Worm (Caenorhabditis elegans): ENCODE data around the gene zipt-16.

zipt-16 gene

DNA sequence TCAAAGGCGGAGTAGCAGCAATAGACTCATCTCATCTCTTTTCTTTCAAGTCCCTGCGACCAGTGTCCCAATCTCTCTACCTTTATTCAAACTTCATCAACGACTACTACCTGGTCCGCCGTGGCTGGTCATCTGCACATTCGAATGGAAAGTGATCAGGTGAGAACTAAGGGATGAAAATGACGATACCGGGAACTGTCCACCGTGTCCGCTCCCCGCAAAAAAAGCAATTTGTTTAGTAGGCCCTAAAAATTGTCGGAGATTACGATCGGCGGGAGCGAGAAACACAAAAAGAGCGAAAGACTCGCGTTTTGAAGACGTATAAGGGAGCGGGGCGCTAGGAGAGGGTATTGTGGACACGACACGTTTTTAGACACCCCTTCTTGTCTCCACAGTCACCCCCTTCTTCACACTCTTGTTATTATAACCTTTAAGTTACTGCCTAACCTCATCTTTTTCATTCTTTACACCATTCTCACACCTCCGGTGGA, at the start of gene zipt-16:
Gene zipt-16, plus strand, starts transcription at position 51 of the 491 bp plus-strand sequence.
- TF ChIP-seq F44E2.7 (GFP tag; IDR thresholded peaks at IDR 0.05) (no peak), ztf-11 (tag; optimal IDR thresholded peaks at IDR 0.05) (no peak), php-3 (GFP tag; IDR thresholded peaks at IDR 0.05) (no peak), egl-43 (GFP tag; IDR thresholded peaks at IDR 0.05) (no peak), dmd-6 (GFP tag; IDR thresholded peaks at IDR 0.05) (no peak), mxl-3 (GFP tag; optimal IDR thresholded peaks at IDR 0.05) (no peak), lsy-2 (tag; optimal IDR thresholded peaks at IDR 0.05) (no peak), madf-9 (GFP tag; conservative IDR thresholded peaks at IDR 0.05) (no peak), mdl-1 (tag; optimal IDR thresholded peaks at IDR 0.05) (no peak), unc-130 (GFP tag; optimal IDR thresholded peaks at IDR 0.05) (no peak), jun-1 (tag; optimal IDR thresholded peaks at IDR 0.05) (no peak), hlh-11 (tag; optimal IDR thresholded peaks at IDR 0.05) (no peak), nhr-102 (tag; optimal IDR thresholded peaks at IDR 0.05) (no peak)

DNA sequence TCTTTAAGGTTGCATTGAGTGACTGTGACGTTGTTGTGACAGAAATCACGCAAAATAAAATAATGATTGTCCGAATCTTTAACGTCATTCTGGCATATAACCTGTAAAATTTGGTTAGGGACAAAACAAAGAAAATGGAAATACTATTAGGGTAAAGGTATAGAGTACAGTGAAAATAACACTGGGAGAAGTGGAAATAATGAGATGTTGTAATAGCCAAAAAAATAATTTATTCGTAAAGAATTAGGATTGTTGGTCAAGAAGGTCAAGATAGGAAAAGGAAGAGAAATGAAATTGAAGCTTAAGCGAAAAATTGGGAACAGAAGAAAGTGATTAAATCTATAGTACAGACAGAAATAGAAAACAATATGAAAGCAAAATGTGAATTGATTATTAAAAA, 47.8 kb upstream of the zipt-16 start, which contains the start of gene deg-3:
Gene deg-3, minus strand, starts transcription at position 101 of the 400 bp plus-strand sequence.
- no peak for TF ChIP-seq nhr-42 (GFP tag; IDR thresholded peaks at IDR 0.05)
- no peak for TF ChIP-seq egl-27 (tag; optimal IDR thresholded peaks at IDR 0.05)
- TF ChIP-seq nhr-41 (GFP tag; IDR thresholded peaks at IDR 0.05) = no peak
- TF ChIP-seq unc-62 (GFP tag; optimal IDR thresholded peaks at IDR 0.05 in 1 of 2) = no peak
- TF ChIP-seq unc-62 (tag; optimal IDR thresholded peaks at IDR 0.05) = no peak
- no peak for TF ChIP-seq lin-15B (tag; optimal IDR thresholded peaks at IDR 0.05)
- TF ChIP-seq lsy-2 (tag; optimal IDR thresholded peaks at IDR 0.05) = no peak
- no peak for TF ChIP-seq lin-29 (GFP tag; IDR thresholded peaks at IDR 0.05)
- no peak for TF ChIP-seq Y5F2A.4 (GFP tag; optimal IDR thresholded peaks at IDR 0.05)
- TF ChIP-seq skn-1 (tag; optimal IDR thresholded peaks at IDR 0.05) = no peak
- TF ChIP-seq aly-2 (tag; optimal IDR thresholded peaks at IDR 0.05) = no peak
- no peak for TF ChIP-seq nhr-28 (tag; optimal IDR thresholded peaks at IDR 0.05)
- TF ChIP-seq php-3 (GFP tag; IDR thresholded peaks at IDR 0.05) = no peak
- TF ChIP-seq nhr-48 (tag; optimal IDR thresholded peaks at IDR 0.05) = no peak
- TF ChIP-seq zip-2 (tag; optimal IDR thresholded peaks at IDR 0.05) = no peak
- no peak for TF ChIP-seq lim-7 (GFP tag; IDR thresholded peaks at IDR 0.05)
- no peak for TF ChIP-seq hif-1 (tag; optimal IDR thresholded peaks at IDR 0.05)
- no peak for TF ChIP-seq ceh-44 (GFP tag; IDR thresholded peaks at IDR 0.05)

DNA sequence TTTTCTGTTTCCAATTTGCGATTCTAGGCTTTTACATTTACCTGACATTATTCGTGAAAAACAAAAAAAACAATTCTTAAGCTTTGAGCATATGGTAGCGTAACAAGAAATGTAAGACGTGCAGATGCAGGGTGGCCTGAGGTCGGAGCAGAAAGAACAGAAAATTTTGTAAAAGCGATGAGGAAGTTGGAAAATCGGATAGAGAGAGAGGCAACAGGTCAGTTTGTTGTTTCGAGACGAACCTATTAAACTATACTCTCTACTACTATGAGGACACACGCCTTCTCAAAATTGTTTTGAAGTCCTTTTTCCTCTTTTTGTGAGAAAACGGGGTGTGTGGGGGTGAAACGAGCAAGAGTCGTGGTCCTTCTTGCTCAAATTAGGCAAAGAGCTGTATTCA, 41.2 kb upstream of the zipt-16 start, which contains the start of gene des-2:
Gene des-2, minus strand, starts transcription at position 101 of the 400 bp plus-strand sequence.
- no peak for TF ChIP-seq lsy-2 (tag; optimal IDR thresholded peaks at IDR 0.05)
- TF ChIP-seq madf-5 (GFP tag; IDR thresholded peaks at IDR 0.05) = no peak
- no peak for TF ChIP-seq R02D3.7 (tag; optimal IDR thresholded peaks at IDR 0.05)
- TF ChIP-seq mdl-1 (tag; optimal IDR thresholded peaks at IDR 0.05) = no peak
- no peak for TF ChIP-seq zag-1 (tag; optimal IDR thresholded peaks at IDR 0.05)
- TF ChIP-seq ceh-28 (tag; optimal IDR thresholded peaks at IDR 0.05) = no peak

DNA sequence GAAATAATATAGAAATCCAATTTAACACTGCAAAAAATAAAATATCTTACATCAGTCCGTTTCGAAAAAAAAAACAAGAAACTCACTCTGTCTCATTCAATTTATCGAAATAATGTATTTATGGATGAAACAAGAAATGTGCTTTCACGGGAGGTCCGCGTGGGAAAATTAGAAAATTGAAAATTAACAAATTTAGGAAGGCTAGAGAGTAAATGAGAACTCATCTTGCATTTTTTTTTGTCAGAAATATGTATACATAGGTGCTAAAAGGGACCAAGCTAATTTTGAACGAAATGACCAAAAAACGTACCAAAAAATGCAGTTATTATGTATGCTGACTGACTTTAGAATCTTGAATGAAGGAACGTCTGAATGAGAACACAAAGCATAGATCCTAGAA, 38.2 kb upstream of the zipt-16 start, which contains the start of gene T26H10.2:
Gene T26H10.2, minus strand, starts transcription at position 101 of the 400 bp plus-strand sequence.
- no peak for TF ChIP-seq Y48G9A.11 (GFP tag; IDR thresholded peaks at IDR 0.05)
- no peak for TF ChIP-seq lin-39 (tag; optimal IDR thresholded peaks at IDR 0.05)
- TF ChIP-seq nhr-11 (tag; optimal IDR thresholded peaks at IDR 0.05) = no peak
- no peak for TF ChIP-seq unc-62 (GFP tag; optimal IDR thresholded peaks at IDR 0.05 in 1 of 2)
- TF ChIP-seq unc-62 (tag; optimal IDR thresholded peaks at IDR 0.05) = no peak
- no peak for TF ChIP-seq rbr-2 (tag; optimal IDR thresholded peaks at IDR 0.05)
- no peak for TF ChIP-seq lin-13 (GFP tag; optimal IDR thresholded peaks at IDR 0.05)
- no peak for TF ChIP-seq fkh-10 (GFP tag; optimal IDR thresholded peaks at IDR 0.05)
- TF ChIP-seq dpl-1 (GFP tag; optimal IDR thresholded peaks at IDR 0.05) = no peak
- no peak for TF ChIP-seq nhr-6 (tag; optimal IDR thresholded peaks at IDR 0.05)
- no peak for TF ChIP-seq lir-3 (tag; optimal IDR thresholded peaks at IDR 0.05)
- TF ChIP-seq daf-8 (GFP tag; IDR thresholded peaks at IDR 0.05) = no peak
- TF ChIP-seq zip-11 (GFP tag; IDR thresholded peaks at IDR 0.05) = no peak
- no peak for TF ChIP-seq dmd-6 (GFP tag; IDR thresholded peaks at IDR 0.05)
- TF ChIP-seq T20F7.1 (GFP tag; optimal IDR thresholded peaks at IDR 0.05) = no peak
- TF ChIP-seq lin-29 (GFP tag; IDR thresholded peaks at IDR 0.05) = no peak
- no peak for TF ChIP-seq saeg-2 (GFP tag; IDR thresholded peaks at IDR 0.05)
- no peak for TF ChIP-seq zip-2 (tag; optimal IDR thresholded peaks at IDR 0.05)
- no peak for TF ChIP-seq lsy-2 (tag; optimal IDR thresholded peaks at IDR 0.05)
- no peak for TF ChIP-seq daf-12 (tag; optimal IDR thresholded peaks at IDR 0.05)
- TF ChIP-seq F26F4.8 (GFP tag; conservative IDR thresholded peaks at IDR 0.05) = no peak

All from whole organism, L4 larva.